Worm (Caenorhabditis elegans) whole organism, L1 larva: ENCODE measurements around the gene C47A4.5.

ENCODE experiments used
- ama-1 ChIP-seq: fragments of 150-350 bp; optimal IDR thresholded peaks from 2 replicates; lab custom pipeline; 2014
- blmp-1 ChIP-seq: fragments of 150-350 bp; optimal IDR thresholded peaks from 2 replicates; lab custom pipeline; 2014; ENCODE audit warnings: missing biosample characterization, missing genetic modification characterization
- ceh-82 ChIP-seq, 3 experiments: fragments of 150-350 bp in 1 of 3; sonication (generic microtip) in 2 of 3; optimal IDR thresholded peaks; 2 replicates each; lab custom pipeline; 2014 to 2017; ENCODE audit warnings: missing biosample characterization in 3 of 3, missing genetic modification characterization in 3 of 3
- dpl-1 ChIP-seq, 3 experiments: fragments of 150-350 bp in 2 of 3; sonication (generic microtip) in 1 of 3; optimal IDR thresholded peaks; 2 replicates each; lab custom pipeline; 2014 to 2017; ENCODE audit warnings: missing biosample characterization in 3 of 3, missing genetic modification characterization in 3 of 3, missing genetic modification reagents in 3 of 3
- elt-2 ChIP-seq: sonication (generic microtip); optimal IDR thresholded peaks from 2 replicates; lab custom pipeline; 2016; ENCODE audit warnings: missing genetic modification characterization, mild to moderate bottlenecking, inconsistent platforms, missing compliant biosample characterization, missing genetic modification reagents
- lin-13 ChIP-seq: fragments of 150-350 bp; optimal IDR thresholded peaks from 2 replicates; lab custom pipeline; 2014; ENCODE audit warnings: missing biosample characterization, missing genetic modification reagents, missing genetic modification characterization
- lir-3 ChIP-seq: sonication (generic microtip); optimal IDR thresholded peaks from 2 replicates; lab custom pipeline; 2016; ENCODE audit warnings: mild to moderate bottlenecking, missing genetic modification characterization, moderate library complexity, missing compliant biosample characterization; ENCODE audit not compliant: poor library complexity
- mdl-1 ChIP-seq, 2 experiments: fragments of 150-350 bp; optimal IDR thresholded peaks; 2 replicates each; lab custom pipeline; 2014 to 2017; ENCODE audit warnings: missing biosample characterization in 2 of 2, missing genetic modification characterization in 2 of 2, inconsistent platforms in 1 of 2
- mep-1 ChIP-seq: fragments of 150-350 bp; optimal IDR thresholded peaks from 2 replicates; lab custom pipeline; 2014; ENCODE audit warnings: missing biosample characterization, missing genetic modification characterization
- nhr-11 ChIP-seq: fragments of 150-350 bp; optimal IDR thresholded peaks from 2 replicates; lab custom pipeline; 2014; ENCODE audit warnings: missing biosample characterization, missing genetic modification characterization
- nhr-28 ChIP-seq: fragments of 150-350 bp; optimal IDR thresholded peaks from 2 replicates; lab custom pipeline; 2014; ENCODE audit warnings: missing biosample characterization, missing genetic modification characterization
- pag-3 ChIP-seq: sonication (generic microtip); optimal IDR thresholded peaks from 2 replicates; lab custom pipeline; 2017; ENCODE audit warnings: missing genetic modification characterization, mild to moderate bottlenecking, missing compliant biosample characterization, antibody characterized with exemption, borderline replicate concordance; ENCODE audit not compliant: insufficient read depth
- sup-37 ChIP-seq: fragments of 200-800 bp; sonication (Bioruptor generic); optimal IDR thresholded peaks from 2 replicates; lab custom pipeline; 2018; ENCODE audit warnings: mild to moderate bottlenecking, missing genetic modification characterization, missing compliant biosample characterization
- unc-130 ChIP-seq: fragments of 150-350 bp; optimal IDR thresholded peaks from 2 replicates; lab custom pipeline; 2017; ENCODE audit warnings: missing biosample characterization, missing genetic modification characterization, inconsistent platforms

- TF ChIP-seq mep-1 (tag; lab: Kevin White, UChicago) (no peak), blmp-1 (tag; lab: Kevin White, UChicago) (peak; percentile 10), nhr-11 (tag; lab: Kevin White, UChicago) (no peak), ama-1 (lab: Kevin White, UChicago) (no peak), lin-13 (GFP tag; lab: Kevin White, UChicago) (no peak), unc-130 (no peak), pag-3 (tag; lab: Kevin White, UChicago) (no peak), elt-2 (no peak), nhr-28 (no peak), ceh-82 (tag; optimal IDR thresholded peaks at IDR 0.05; lab: Kevin White, UChicago) (no peak), mdl-1 (tag; optimal IDR thresholded peaks at IDR 0.05; lab: Kevin White, UChicago) (peak in 1 of 2 experiments; percentile 37), sup-37 (GFP tag; lab: Kevin White, UChicago) (no peak), lir-3 (tag; lab: Kevin White, UChicago) (no peak), dpl-1 (GFP tag; optimal IDR thresholded peaks at IDR 0.05; lab: Kevin White, UChicago) (no peak)
These were observed 49.7 kb upstream of the C47A4.5 start for ce11 chrIV:13695720-13696364.
